Fruit fly (Drosophila melanogaster): ENCODE measurements around the gene CG7987.

- TF ChIP-seq CTCF (optimal IDR thresholded peaks at IDR 0.05) (no peak), CG8478 (optimal IDR thresholded peaks at IDR 0.05) (no peak)
Observed at dm6 chr3R:14624088-14624619, 48.5 kb upstream of the CG7987 start.

Data from S2 (cell line).